Fruit fly (Drosophila melanogaster): ENCODE data around the gene ninaG.

DNA sequence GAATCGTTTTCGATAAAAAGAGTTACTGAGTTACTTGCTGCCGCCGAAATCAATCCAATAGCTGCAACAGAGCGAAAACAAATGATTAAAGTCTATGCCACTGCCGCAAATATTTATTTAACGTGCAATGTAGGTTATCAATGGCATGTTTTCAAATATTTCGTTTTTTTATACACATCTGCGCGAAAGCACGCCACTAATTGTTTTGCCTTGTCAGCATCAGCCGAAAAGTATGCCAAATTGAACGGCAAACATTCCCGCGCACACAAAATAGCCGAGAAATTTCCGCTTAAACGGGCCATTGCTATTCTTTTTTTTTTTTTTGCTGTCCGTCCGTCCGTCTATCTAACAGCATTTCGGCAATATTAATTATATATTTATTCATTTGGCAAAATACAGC is 30.5 kb upstream of the ninaG start:
- TF ChIP-seq insv (optimal IDR thresholded peaks at IDR 0.05): no peak
- TF ChIP-seq ttk (optimal IDR thresholded peaks at IDR 0.05): no peak
